Worm (Caenorhabditis elegans) whole organism, early embryonic: ENCODE data around the gene str-222.

ENCODE experiments used
- B0310.2 ChIP-seq: sonication (generic microtip); optimal IDR thresholded peaks from 2 replicates; lab custom pipeline; 2016; ENCODE audit warnings: mild to moderate bottlenecking, missing genetic modification characterization, missing compliant biosample characterization
- F13C5.2 ChIP-seq: sonication (generic microtip); optimal IDR thresholded peaks from 2 replicates; lab custom pipeline; 2017; ENCODE audit warnings: mild to moderate bottlenecking, missing genetic modification characterization, inconsistent platforms, missing compliant biosample characterization
- aly-1 ChIP-seq: sonication (generic microtip); optimal IDR thresholded peaks from 2 replicates; lab custom pipeline; 2016; ENCODE audit warnings: missing genetic modification characterization, missing compliant biosample characterization
- ama-1 ChIP-seq: fragments of 150-350 bp; optimal IDR thresholded peaks from 2 replicates; lab custom pipeline; 2014
- ceh-13 ChIP-seq: fragments of 200-800 bp; sonication (Bioruptor generic); optimal IDR thresholded peaks from 2 replicates; lab custom pipeline; 2018; ENCODE audit warnings: mild to moderate bottlenecking, missing genetic modification characterization, missing compliant biosample characterization
- ceh-36 ChIP-seq: sonication (generic microtip); optimal IDR thresholded peaks from 2 replicates; lab custom pipeline; 2016; ENCODE audit warnings: missing genetic modification characterization, inconsistent platforms, missing compliant biosample characterization
- ets-7 ChIP-seq: sonication (generic microtip); optimal IDR thresholded peaks from 2 replicates; lab custom pipeline; 2016; ENCODE audit warnings: missing genotype, missing genetic modification characterization, missing compliant biosample characterization
- flt-1 ChIP-seq: fragments of 200-800 bp; sonication (Bioruptor generic); IDR thresholded peaks from 2 replicates; pipeline ENCODE4 v1.3.6; 2022; ENCODE audit warnings: missing genetic modification characterization, missing compliant biosample characterization
- hmbx-1 ChIP-seq: sonication (generic microtip); optimal IDR thresholded peaks from 2 replicates; lab custom pipeline; 2016; ENCODE audit warnings: mild to moderate bottlenecking, missing genetic modification characterization, missing compliant biosample characterization
- hmg-4 ChIP-seq: fragments of 200-800 bp; sonication (Bioruptor generic); optimal IDR thresholded peaks from 2 replicates; lab custom pipeline; 2018; ENCODE audit warnings: mild to moderate bottlenecking, missing genetic modification characterization, missing compliant biosample characterization
- hnd-1 ChIP-seq: sonication (generic microtip); optimal IDR thresholded peaks from 2 replicates; lab custom pipeline; 2016; ENCODE audit warnings: missing genetic modification characterization, missing compliant biosample characterization
- pes-1 ChIP-seq: fragments of 200-800 bp; sonication (Bioruptor generic); IDR thresholded peaks from 2 replicates; pipeline ENCODE4 v1.3.6; 2022; ENCODE audit warnings: missing genetic modification reagents, missing genetic modification characterization, missing compliant biosample characterization
- scrt-1 ChIP-seq: fragments of 200-800 bp; sonication (Bioruptor generic); IDR thresholded peaks from 2 replicates; pipeline ENCODE4 v1.3.6; 2022; ENCODE audit warnings: missing genetic modification characterization, missing compliant biosample characterization
- sea-1 ChIP-seq: fragments of 200-800 bp; sonication (Bioruptor generic); conservative IDR thresholded peaks from 2 replicates; pipeline ENCODE4 v1.3.6; 2022; ENCODE audit warnings: missing genetic modification characterization, missing compliant biosample characterization
- tbx-11 ChIP-seq: fragments of 200-800 bp; sonication (Bioruptor generic); IDR thresholded peaks from 2 replicates; pipeline ENCODE4 v1.3.6; 2022; ENCODE audit warnings: missing genetic modification characterization, missing compliant biosample characterization
- tbx-37 ChIP-seq: fragments of 200-800 bp; sonication (Bioruptor generic); conservative IDR thresholded peaks from 2 replicates; pipeline ENCODE4 v1.3.6; 2022; ENCODE audit warnings: missing genetic modification reagents, missing genetic modification characterization, missing compliant biosample characterization
- tra-4 ChIP-seq: sonication (generic microtip); optimal IDR thresholded peaks from 2 replicates; lab custom pipeline; 2017; ENCODE audit warnings: missing genetic modification characterization, missing compliant biosample characterization

Gene str-222

DNA sequence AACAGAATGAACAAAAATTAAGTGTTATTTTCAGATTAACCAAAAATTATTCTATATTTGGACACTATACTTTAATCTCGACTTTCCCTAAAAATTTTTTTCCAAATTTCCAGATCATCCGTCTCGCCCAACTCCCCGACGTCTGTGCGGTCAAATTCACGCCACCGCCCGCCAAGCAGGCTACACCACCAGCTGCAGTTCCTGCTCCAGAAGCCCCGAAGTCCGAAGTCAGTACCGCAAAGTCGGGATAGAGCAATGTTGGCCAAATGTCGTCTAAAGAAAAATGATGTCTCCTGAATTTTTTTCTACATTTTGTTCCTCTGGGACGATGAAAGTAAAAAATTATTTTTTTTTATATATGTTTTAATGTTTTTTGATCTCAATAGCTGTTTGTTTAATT lies 6.8 kb downstream of the str-222 start:
- TF ChIP-seq tbx-11 (no peak), hnd-1 (tag; lab: Kevin White, UChicago) (no peak), ceh-36 (tag; lab: Kevin White, UChicago) (no peak), F13C5.2 (tag; lab: Kevin White, UChicago) (no peak), ceh-13 (no peak), hmbx-1 (tag; lab: Kevin White, UChicago) (no peak), scrt-1 (GFP tag; lab: Robert Waterston, UW) (no peak), tra-4 (no peak), ets-7 (tag; lab: Kevin White, UChicago) (no peak), tbx-37 (GFP tag; lab: Robert Waterston, UW) (no peak), hmg-4 (GFP tag; lab: Kevin White, UChicago) (no peak)

DNA sequence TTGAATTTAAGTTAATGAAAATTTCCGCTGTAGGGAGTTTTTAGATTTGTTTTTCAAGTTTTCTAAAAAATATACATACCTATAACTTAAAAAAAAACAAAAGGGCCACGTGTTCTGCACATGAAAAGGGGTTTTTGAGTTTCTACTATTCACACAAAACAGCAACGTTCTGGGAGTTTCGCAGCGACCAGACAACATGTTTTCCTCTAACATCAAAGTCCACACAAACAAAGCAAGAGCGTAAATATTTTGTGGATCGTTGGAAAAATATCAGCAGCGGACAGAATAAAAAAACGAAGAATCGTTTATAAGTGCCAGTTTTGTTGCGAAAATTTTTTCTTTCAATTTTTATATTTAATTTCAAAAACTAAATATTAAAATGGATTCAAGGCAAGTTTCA lies 7.9 kb downstream of the str-222 start, which contains the start of gene alh-2:
TSS of gene alh-2 (plus strand) at position 284 of the 400 bp plus-strand sequence.
- TF ChIP-seq hnd-1 (tag; lab: Kevin White, UChicago) (no peak), hmg-4 (GFP tag; lab: Kevin White, UChicago) (no peak), flt-1 (GFP tag; lab: Robert Waterston, UW) (no peak), B0310.2 (tag; lab: Kevin White, UChicago) (no peak), ets-7 (tag; lab: Kevin White, UChicago) (no peak), tbx-37 (GFP tag; lab: Robert Waterston, UW) (no peak)

DNA sequence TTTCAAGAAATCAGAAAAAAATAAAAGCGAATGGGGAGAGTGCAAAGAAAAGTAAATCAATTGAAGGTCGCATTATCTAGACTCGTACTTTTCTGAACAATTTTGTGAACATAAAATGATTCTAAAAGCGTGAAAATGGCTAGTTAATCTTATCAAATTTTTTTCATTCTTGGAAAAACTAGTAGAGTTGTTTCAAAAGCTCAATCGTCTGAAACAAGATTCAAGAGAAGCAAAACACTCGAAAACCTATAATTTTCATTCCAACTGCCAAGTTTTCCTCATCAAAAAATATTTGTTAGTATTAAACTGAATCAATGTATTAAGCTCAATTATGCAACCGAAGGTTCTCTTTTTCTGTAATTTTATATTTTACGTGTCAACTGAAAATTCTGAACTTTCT lies 12.0 kb downstream of the str-222 start, which contains the start of gene irld-45:
TSS of gene irld-45 (plus strand) at position 301 of the 400 bp plus-strand sequence.
- TF ChIP-seq tbx-11 (no peak), tbx-37 (GFP tag; lab: Robert Waterston, UW) (no peak), sea-1 (no peak), aly-1 (tag; lab: Kevin White, UChicago) (no peak), F13C5.2 (tag; lab: Kevin White, UChicago) (no peak), pes-1 (no peak), hnd-1 (tag; lab: Kevin White, UChicago) (no peak), ceh-36 (tag; lab: Kevin White, UChicago) (no peak), B0310.2 (tag; lab: Kevin White, UChicago) (no peak), ets-7 (tag; lab: Kevin White, UChicago) (no peak), hmbx-1 (tag; lab: Kevin White, UChicago) (no peak)

DNA sequence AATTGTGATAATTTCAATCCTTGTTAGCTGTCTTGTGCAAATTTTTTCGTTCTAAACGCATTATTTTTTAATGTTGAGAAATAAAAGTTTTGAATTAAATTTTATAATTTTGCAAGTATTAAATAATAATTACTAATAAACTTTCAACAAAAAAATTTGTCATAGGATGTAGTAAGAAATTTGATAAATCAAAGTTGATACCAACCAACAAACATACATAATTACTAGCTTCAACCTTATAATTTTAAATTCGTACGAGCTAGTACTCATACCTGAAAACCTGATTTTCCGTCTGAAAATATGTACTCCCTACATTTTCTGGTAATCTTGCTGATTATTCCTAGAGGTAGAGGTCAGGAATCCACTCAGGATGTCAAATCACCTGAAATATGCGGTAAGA lies 15.1 kb downstream of the str-222 start, which contains the start of gene irld-44:
TSS of gene irld-44 (plus strand) at position 301 of the 400 bp plus-strand sequence.
- no peak for TF ChIP-seq F13C5.2 (tag; lab: Kevin White, UChicago)
- no peak for TF ChIP-seq ceh-13
- no peak for TF ChIP-seq scrt-1 (GFP tag; lab: Robert Waterston, UW)
- no peak for TF ChIP-seq ceh-36 (tag; lab: Kevin White, UChicago)
- TF ChIP-seq B0310.2 (tag; lab: Kevin White, UChicago) = no peak
- TF ChIP-seq ets-7 (tag; lab: Kevin White, UChicago) = no peak
- no peak for TF ChIP-seq hnd-1 (tag; lab: Kevin White, UChicago)
- no peak for TF ChIP-seq tra-4
- TF ChIP-seq hmbx-1 (tag; lab: Kevin White, UChicago) = no peak
- TF ChIP-seq ama-1 = no peak
- TF ChIP-seq sea-1 = no peak
- no peak for TF ChIP-seq tbx-37 (GFP tag; lab: Robert Waterston, UW)
- no peak for TF ChIP-seq pes-1
- TF ChIP-seq tbx-11 = no peak

DNA sequence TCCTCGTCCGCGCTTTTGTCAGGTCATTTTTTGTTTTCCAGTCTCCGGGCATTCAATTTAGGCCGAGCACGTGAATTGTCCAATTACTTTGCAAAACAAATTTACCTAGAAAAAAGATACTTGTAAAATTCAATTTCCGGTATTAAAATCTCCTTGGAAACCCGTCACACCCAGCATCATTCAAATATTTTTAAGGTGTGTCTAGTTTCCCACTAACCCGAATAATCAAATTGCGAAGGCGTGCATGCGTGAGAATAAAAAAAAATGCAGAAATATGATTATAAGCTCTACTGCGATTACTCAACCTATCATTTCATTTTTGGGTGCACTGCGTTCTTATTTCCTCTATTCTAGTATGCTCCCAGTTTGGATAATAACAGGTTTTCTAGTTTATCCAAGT lies 18.9 kb downstream of the str-222 start, which contains the start of gene irld-11:
TSS of gene irld-11 (plus strand) at position 301 of the 400 bp plus-strand sequence.
- TF ChIP-seq pes-1 (no peak), B0310.2 (tag; lab: Kevin White, UChicago) (no peak), hmbx-1 (tag; lab: Kevin White, UChicago) (no peak), aly-1 (tag; lab: Kevin White, UChicago) (no peak), tra-4 (no peak), scrt-1 (GFP tag; lab: Robert Waterston, UW) (no peak)

DNA sequence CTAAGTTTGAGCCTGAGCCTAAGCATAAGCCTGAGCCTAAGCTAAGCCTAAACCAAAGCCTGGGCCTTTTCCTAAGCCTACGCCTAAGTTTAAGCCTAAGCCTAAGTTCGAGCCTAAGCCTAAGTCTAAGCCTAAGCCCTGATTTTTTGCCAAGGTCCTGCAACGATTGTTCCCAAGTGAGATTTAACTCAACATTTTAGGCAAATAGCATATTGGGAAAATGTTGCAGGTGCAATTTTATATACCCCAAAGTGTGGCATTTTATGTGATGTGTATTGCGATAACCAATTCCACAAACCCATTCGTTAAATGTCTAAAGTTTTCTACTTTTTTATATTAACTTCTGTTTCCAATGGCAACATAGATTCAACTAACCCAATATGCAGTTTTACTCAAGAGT lies 26.3 kb downstream of the str-222 start, which contains the start of gene irld-40:
TSS of gene irld-40 (plus strand) at position 301 of the 400 bp plus-strand sequence.
- TF ChIP-seq tbx-37 (GFP tag; lab: Robert Waterston, UW) (no peak), tra-4 (no peak), scrt-1 (GFP tag; lab: Robert Waterston, UW) (no peak), hmbx-1 (tag; lab: Kevin White, UChicago) (no peak), aly-1 (tag; lab: Kevin White, UChicago) (no peak), hnd-1 (tag; lab: Kevin White, UChicago) (no peak), sea-1 (no peak), tbx-11 (no peak), F13C5.2 (tag; lab: Kevin White, UChicago) (no peak), ceh-36 (tag; lab: Kevin White, UChicago) (no peak), hmg-4 (GFP tag; lab: Kevin White, UChicago) (no peak), ceh-13 (no peak), ets-7 (tag; lab: Kevin White, UChicago) (no peak), pes-1 (no peak), flt-1 (GFP tag; lab: Robert Waterston, UW) (no peak), ama-1 (no peak), B0310.2 (tag; lab: Kevin White, UChicago) (no peak)

DNA sequence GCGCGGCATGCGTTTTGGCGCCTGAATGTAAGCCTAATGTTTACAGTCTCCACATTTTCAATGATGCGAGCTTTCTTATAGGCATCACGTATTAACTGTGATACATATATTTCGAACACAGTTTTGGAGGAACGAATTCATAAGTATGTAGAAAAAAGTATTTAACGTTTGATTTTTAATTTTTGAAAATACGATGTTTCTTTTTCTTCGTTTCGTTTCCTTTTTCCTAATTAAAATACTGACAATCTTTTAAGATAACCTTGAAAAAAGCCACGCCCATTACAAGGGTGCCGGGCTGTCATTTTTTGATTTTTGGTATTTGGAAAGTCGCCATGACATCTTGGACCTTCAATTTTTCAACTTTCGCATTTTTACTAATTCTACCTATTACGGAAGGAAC lies 29.0 kb downstream of the str-222 start, which contains the start of gene K04F1.9:
TSS of gene K04F1.9 (plus strand) at position 301 of the 400 bp plus-strand sequence.
- no peak for TF ChIP-seq pes-1
- no peak for TF ChIP-seq B0310.2 (tag; lab: Kevin White, UChicago)
- TF ChIP-seq scrt-1 (GFP tag; lab: Robert Waterston, UW) = no peak
- no peak for TF ChIP-seq ceh-13
- no peak for TF ChIP-seq aly-1 (tag; lab: Kevin White, UChicago)
- no peak for TF ChIP-seq hmg-4 (GFP tag; lab: Kevin White, UChicago)
- no peak for TF ChIP-seq tbx-37 (GFP tag; lab: Robert Waterston, UW)
- no peak for TF ChIP-seq flt-1 (GFP tag; lab: Robert Waterston, UW)
- no peak for TF ChIP-seq tbx-11
- no peak for TF ChIP-seq ets-7 (tag; lab: Kevin White, UChicago)
- TF ChIP-seq hnd-1 (tag; lab: Kevin White, UChicago) = no peak
- no peak for TF ChIP-seq F13C5.2 (tag; lab: Kevin White, UChicago)
- no peak for TF ChIP-seq sea-1
- TF ChIP-seq ama-1 = no peak
- no peak for TF ChIP-seq hmbx-1 (tag; lab: Kevin White, UChicago)
- no peak for TF ChIP-seq ceh-36 (tag; lab: Kevin White, UChicago)
- TF ChIP-seq tra-4 = no peak
